Fruit fly (Drosophila melanogaster) whole organism, embryonic: ENCODE results near the gene CG3726.

Source experiments
- ATbp ChIP-seq: fragments of 200-800 bp; sonication (Bioruptor generic); optimal IDR thresholded peaks from 2 replicates; lab custom pipeline; 2017; ENCODE audit warnings: missing biosample characterization, mild to moderate bottlenecking, missing genetic modification characterization, missing genetic modification reagents
- Adf1 ChIP-seq: fragments of 200-800 bp; sonication (Bioruptor generic); IDR thresholded peaks from 2 replicates; pipeline ENCODE4 v1.3.6; 2022; ENCODE audit warnings: missing biosample characterization, missing genetic modification characterization
- Atf-2 ChIP-seq: fragments of 200-800 bp; sonication (Bioruptor generic); optimal IDR thresholded peaks from 2 replicates; lab custom pipeline; 2016; ENCODE audit warnings: missing biosample characterization, missing genetic modification characterization
- Atf6 ChIP-seq: fragments of 200-800 bp; sonication (Bioruptor generic); IDR thresholded peaks from 2 replicates; pipeline ENCODE4 v1.3.6; 2022; ENCODE audit warnings: missing biosample characterization, missing genetic modification characterization
- C15 ChIP-seq: fragments of 200-800 bp; sonication (Bioruptor generic); IDR thresholded peaks from 3 replicates; pipeline ENCODE4 v1.3.6; 2022; ENCODE audit warnings: missing biosample characterization, missing genetic modification characterization
- CG11560 ChIP-seq: fragments of 200-800 bp; sonication (Bioruptor generic); IDR thresholded peaks from 3 replicates; pipeline ENCODE4 v1.3.6; 2022; ENCODE audit warnings: missing biosample characterization, missing genetic modification characterization
- CG11695 ChIP-seq: fragments of 200-800 bp; sonication (Bioruptor generic); IDR thresholded peaks from 3 replicates; pipeline ENCODE4 v1.3.6; 2022; ENCODE audit warnings: missing biosample characterization, missing genetic modification characterization
- CG11696 ChIP-seq: fragments of 200-800 bp; sonication (Bioruptor generic); IDR thresholded peaks from 2 replicates; pipeline ENCODE4 v1.3.6; 2022; ENCODE audit warnings: missing biosample characterization, missing genetic modification characterization
- CG12236 ChIP-seq: fragments of 200-800 bp; sonication (Bioruptor generic); optimal IDR thresholded peaks from 2 replicates; lab custom pipeline; 2016; ENCODE audit warnings: missing biosample characterization, missing genetic modification characterization
- CG12391 ChIP-seq: fragments of 200-800 bp; sonication (Bioruptor generic); optimal IDR thresholded peaks from 3 replicates; lab custom pipeline; 2018; ENCODE audit warnings: missing biosample characterization, mild to moderate bottlenecking, missing genetic modification characterization, moderate library complexity
- CG14710 ChIP-seq: fragments of 200-800 bp; sonication (Bioruptor generic); optimal IDR thresholded peaks from 3 replicates; lab custom pipeline; 2019; ENCODE audit warnings: missing biosample characterization, mild to moderate bottlenecking, missing genetic modification characterization, moderate library complexity
- CG15269 ChIP-seq: fragments of 200-800 bp; sonication (Bioruptor generic); optimal IDR thresholded peaks from 2 replicates; lab custom pipeline; 2018; ENCODE audit warnings: missing biosample characterization, mild to moderate bottlenecking, missing genetic modification characterization, moderate library complexity
- CG1529 ChIP-seq: fragments of 200-800 bp; sonication (Bioruptor generic); optimal IDR thresholded peaks from 3 replicates; lab custom pipeline; 2018; ENCODE audit warnings: missing biosample characterization, missing genetic modification characterization
- CG17912 ChIP-seq: fragments of 200-800 bp; sonication (Bioruptor generic); optimal IDR thresholded peaks from 2 replicates; lab custom pipeline; 2018; ENCODE audit warnings: missing biosample characterization, mild to moderate bottlenecking, missing genetic modification characterization
- CG18262 ChIP-seq: fragments of 200-800 bp; optimal IDR thresholded peaks from 3 replicates; lab custom pipeline; 2019; ENCODE audit warnings: missing biosample characterization, mild to moderate bottlenecking, missing genetic modification characterization, moderate library complexity
- CG18476 ChIP-seq: fragments of 200-800 bp; sonication (Bioruptor generic); optimal IDR thresholded peaks from 2 replicates; lab custom pipeline; 2016; ENCODE audit warnings: missing biosample characterization, mild to moderate bottlenecking, missing genetic modification characterization
- CG2120 ChIP-seq: fragments of 200-800 bp; sonication (Bioruptor generic); optimal IDR thresholded peaks from 3 replicates; lab custom pipeline; 2016; ENCODE audit warnings: missing biosample characterization, missing genetic modification characterization
- CG43689 ChIP-seq: fragments of 200-800 bp; sonication (Bioruptor generic); IDR thresholded peaks from 2 replicates; pipeline ENCODE4 v1.3.6; 2022; ENCODE audit warnings: missing biosample characterization, missing genetic modification characterization
- CG4617 ChIP-seq: fragments of 200-800 bp; sonication (Bioruptor generic); optimal IDR thresholded peaks from 3 replicates; lab custom pipeline; 2016; ENCODE audit warnings: missing biosample characterization, missing genetic modification characterization, borderline replicate concordance
- CG6254 ChIP-seq: fragments of 200-800 bp; sonication (Bioruptor generic); optimal IDR thresholded peaks from 3 replicates; lab custom pipeline; 2017; ENCODE audit warnings: mild to moderate bottlenecking, missing biosample characterization, missing genetic modification reagents, missing genetic modification characterization
- CG6791 ChIP-seq: fragments of 200-800 bp; sonication (Bioruptor generic); IDR thresholded peaks from 3 replicates; pipeline ENCODE4 v1.3.6; 2022; ENCODE audit warnings: missing biosample characterization, missing genetic modification characterization; ENCODE audit not compliant: partially characterized antibody
- CG8281 ChIP-seq: fragments of 200-800 bp; sonication (Bioruptor generic); optimal IDR thresholded peaks from 2 replicates; lab custom pipeline; 2018; ENCODE audit warnings: missing biosample characterization, mild to moderate bottlenecking, missing genetic modification characterization, moderate library complexity
- Camta ChIP-seq: fragments of 200-800 bp; sonication (Bioruptor generic); optimal IDR thresholded peaks from 2 replicates; lab custom pipeline; 2016; ENCODE audit warnings: missing biosample characterization, missing genetic modification characterization
- Doc2 ChIP-seq: fragments of 200-800 bp; sonication (Bioruptor generic); IDR thresholded peaks from 2 replicates; pipeline ENCODE4 v1.3.6; 2022; ENCODE audit warnings: missing biosample characterization, missing genetic modification characterization
- Doc3 ChIP-seq: fragments of 200-800 bp; sonication (Bioruptor generic); IDR thresholded peaks from 3 replicates; pipeline ENCODE4 v1.3.6; 2022; ENCODE audit warnings: missing biosample characterization, missing genetic modification characterization; ENCODE audit not compliant: partially characterized antibody
- MBD-R2 ChIP-seq: fragments of 200-800 bp; sonication (Bioruptor generic); IDR thresholded peaks from 2 replicates; pipeline ENCODE4 v1.3.6; 2022; ENCODE audit warnings: missing biosample characterization, missing genetic modification characterization
- Nf-YB ChIP-seq: fragments of 200-800 bp; sonication (Bioruptor generic); optimal IDR thresholded peaks from 3 replicates; lab custom pipeline; 2019; ENCODE audit warnings: missing biosample characterization, mild to moderate bottlenecking, missing genetic modification characterization, moderate library complexity
- NfI ChIP-seq: fragments of 200-800 bp; sonication (Bioruptor generic); optimal IDR thresholded peaks from 3 replicates; lab custom pipeline; 2018; ENCODE audit warnings: missing biosample characterization, mild to moderate bottlenecking, missing genetic modification characterization, moderate library complexity
- Poxn ChIP-seq: fragments of 200-800 bp; sonication (Bioruptor generic); IDR thresholded peaks from 2 replicates; pipeline ENCODE4 v1.3.6; 2022; ENCODE audit warnings: missing biosample characterization, missing genetic modification characterization
- Sry-β ChIP-seq: fragments of 200-800 bp; sonication (Bioruptor generic); optimal IDR thresholded peaks from 2 replicates; lab custom pipeline; 2018; ENCODE audit warnings: missing biosample characterization, mild to moderate bottlenecking, missing genetic modification characterization, moderate library complexity
- ab ChIP-seq: fragments of 200-800 bp; sonication (Bioruptor generic); optimal IDR thresholded peaks from 2 replicates; lab custom pipeline; 2016; ENCODE audit warnings: missing biosample characterization, missing genetic modification characterization
- amos ChIP-seq: fragments of 200-800 bp; sonication (Bioruptor generic); IDR thresholded peaks from 2 replicates; pipeline ENCODE4 v1.3.6; 2022; ENCODE audit warnings: missing biosample characterization, missing genetic modification characterization; ENCODE audit not compliant: partially characterized antibody
- bab2 ChIP-seq: fragments of 200-800 bp; sonication (Bioruptor generic); optimal IDR thresholded peaks from 2 replicates; lab custom pipeline; 2016; ENCODE audit warnings: missing biosample characterization, missing genetic modification characterization
- btn ChIP-seq: fragments of 200-800 bp; sonication (Bioruptor generic); optimal IDR thresholded peaks from 2 replicates; lab custom pipeline; 2016; ENCODE audit warnings: missing biosample characterization, missing genetic modification characterization
- cwo ChIP-seq: fragments of 200-800 bp; sonication (Bioruptor generic); optimal IDR thresholded peaks from 3 replicates; lab custom pipeline; 2017; ENCODE audit warnings: missing biosample characterization, missing genetic modification characterization, mild to moderate bottlenecking, moderate library complexity, missing genetic modification reagents
- dati ChIP-seq: fragments of 200-800 bp; sonication (Bioruptor generic); IDR thresholded peaks from 2 replicates; pipeline ENCODE4 v1.3.6; 2022; ENCODE audit warnings: missing biosample characterization, missing genetic modification characterization
- dpn ChIP-seq, 2 experiments: fragments of 200-800 bp; sonication (Bioruptor generic); optimal IDR thresholded peaks; 3 replicates each; lab custom pipeline; 2016; ENCODE audit warnings: missing biosample characterization in 2 of 2, missing genetic modification characterization in 2 of 2
- fd96Cb ChIP-seq: fragments of 200-800 bp; sonication (Bioruptor generic); optimal IDR thresholded peaks from 2 replicates; lab custom pipeline; 2018; ENCODE audit warnings: missing biosample characterization, mild to moderate bottlenecking, missing genetic modification characterization, moderate library complexity
- ham ChIP-seq: fragments of 200-800 bp; sonication (Bioruptor generic); IDR thresholded peaks from 2 replicates; pipeline ENCODE4 v1.3.6; 2022; ENCODE audit warnings: missing biosample characterization, missing genetic modification characterization
- kay ChIP-seq: fragments of 200-800 bp; sonication (Bioruptor generic); optimal IDR thresholded peaks from 2 replicates; lab custom pipeline; 2016; ENCODE audit warnings: missing biosample characterization, missing genetic modification characterization
- ken ChIP-seq: fragments of 200-800 bp; sonication (Bioruptor generic); IDR thresholded peaks from 3 replicates; pipeline ENCODE4 v1.3.6; 2022; ENCODE audit warnings: missing biosample characterization, missing genetic modification characterization
- pita ChIP-seq: fragments of 200-800 bp; sonication (Bioruptor generic); optimal IDR thresholded peaks from 2 replicates; lab custom pipeline; 2017; ENCODE audit warnings: missing biosample characterization, mild to moderate bottlenecking, missing genetic modification characterization
- ssp ChIP-seq: fragments of 200-800 bp; sonication (Bioruptor generic); IDR thresholded peaks from 2 replicates; pipeline ENCODE4 v1.3.6; 2022; ENCODE audit warnings: missing biosample characterization, missing genetic modification characterization
- tna ChIP-seq: fragments of 200-800 bp; sonication (Bioruptor generic); IDR thresholded peaks from 2 replicates; pipeline ENCODE4 v1.3.6; 2022; ENCODE audit warnings: missing biosample characterization, missing genetic modification characterization; ENCODE audit not compliant: partially characterized antibody
- vnd ChIP-seq: fragments of 200-800 bp; sonication (Bioruptor generic); IDR thresholded peaks from 3 replicates; pipeline ENCODE4 v1.3.6; 2022; ENCODE audit warnings: missing biosample characterization, missing genetic modification characterization; ENCODE audit not compliant: partially characterized antibody
- zen ChIP-seq: fragments of 200-800 bp; sonication (Bioruptor generic); optimal IDR thresholded peaks from 3 replicates; lab custom pipeline; 2018; ENCODE audit warnings: missing biosample characterization, mild to moderate bottlenecking, missing genetic modification characterization, moderate library complexity
- zfh1 ChIP-seq: fragments of 200-800 bp; sonication (Bioruptor generic); IDR thresholded peaks from 3 replicates; pipeline ENCODE4 v1.3.6; 2022; ENCODE audit warnings: missing biosample characterization, missing genetic modification characterization

The CG3726 gene

dm6 chrX:5900146-5901093, 16.5 kb upstream of the CG3726 start, which contains the start of gene Act5C (continued):
- TF ChIP-seq CG11696 (peak; percentile 78), Camta (GFP tag; lab: Kevin White, UChicago) (peak; percentile 94), zfh1 (peak; percentile 97), CG18262 (peak; percentile 95), MBD-R2 (GFP tag; lab: Robert Waterston, UW) (peak; percentile 75), CG1529 (GFP tag; lab: Kevin White, UChicago) (peak; percentile 90), CG4617 (peak; percentile 83), ham (GFP tag; lab: Robert Waterston, UW) (peak; percentile 67; the same call in 1 of the 2 replicates), CG12391 (tag; lab: Kevin White, UChicago) (peak; percentile 95), Atf-2 (GFP tag; lab: Kevin White, UChicago) (peak; percentile 92), fd96Cb (tag; lab: Kevin White, UChicago) (peak; percentile 95), ab (GFP tag; lab: Kevin White, UChicago) (peak; percentile 92), ssp (GFP tag; lab: Robert Waterston, UW) (peak; percentile 82), CG43689 (GFP tag; lab: Robert Waterston, UW) (peak; percentile 82), CG14710 (tag; lab: Kevin White, UChicago) (peak; percentile 93), Nf-YB (GFP tag; lab: Kevin White, UChicago) (peak; percentile 81), CG6254 (peak; percentile 89), Doc2 (GFP tag; lab: Robert Waterston, UW) (no peak), pita (GFP tag; lab: Kevin White, UChicago) (no peak), CG6791 (GFP tag; lab: Robert Waterston, UW) (no peak; the same call in 2 of the 3 replicates), CG15269 (tag; lab: Kevin White, UChicago) (peak; percentile 94), kay (peak; percentile 89), dpn (GFP tag; optimal IDR thresholded peaks at IDR 0.05; lab: Kevin White, UChicago) (peak; percentile 92 to 97), tna (no peak), amos (0 out of 2 replicates have a peak, but pooled peaks have one; percentile 5), CG17912 (GFP tag; lab: Kevin White, UChicago) (no peak), vnd (no peak), dati (GFP tag; lab: Robert Waterston, UW) (peak; percentile 81), cwo (GFP tag; lab: Kevin White, UChicago) (peak; percentile 82), btn (GFP tag; lab: Kevin White, UChicago) (peak; percentile 92), CG18476 (peak; percentile 92), Doc3 (GFP tag; lab: Robert Waterston, UW) (no peak), ken (peak; percentile 94), zen (tag; lab: Kevin White, UChicago) (peak; percentile 97), CG8281 (tag; lab: Kevin White, UChicago) (peak; percentile 76), bab2 (peak; percentile 94), CG11695 (peak; percentile 90), CG2120 (GFP tag; lab: Kevin White, UChicago) (peak; percentile 95), ATbp (peak; percentile 94), CG12236 (GFP tag; lab: Kevin White, UChicago) (peak; percentile 90), Adf1 (GFP tag; lab: Robert Waterston, UW) (peak; percentile 58), Poxn (GFP tag; lab: Robert Waterston, UW) (0 out of 2 replicates have a peak, but pooled peaks have one; percentile 76), Sry-β (GFP tag; lab: Kevin White, UChicago) (peak; percentile 52), C15 (GFP tag; lab: Robert Waterston, UW) (peak; percentile 89), Atf6 (GFP tag; lab: Robert Waterston, UW) (peak; percentile 87), CG11560 (peak; percentile 80), NfI (GFP tag; lab: Kevin White, UChicago) (peak; percentile 91)
